Worm (Caenorhabditis elegans) whole organism, midembryonic: Measurements from ENCODE around the gene C06G3.8.
A peak's percentile ranks its signal among the peaks of the same experiment; 100 is the strongest.

Experiments
- T22C8.4 ChIP-seq: fragments of 200-800 bp; sonication (Bioruptor generic); IDR thresholded peaks from 2 replicates; pipeline ENCODE4 v1.3.6; 2022; ENCODE audit warnings: missing genetic modification characterization, missing compliant biosample characterization
- cog-1 ChIP-seq: sonication (generic microtip); optimal IDR thresholded peaks from 2 replicates; lab custom pipeline; 2016; ENCODE audit warnings: missing genetic modification characterization, missing compliant biosample characterization
- flt-1 ChIP-seq: fragments of 200-800 bp; sonication (Bioruptor generic); IDR thresholded peaks from 2 replicates; pipeline ENCODE4 v1.3.6; 2022; ENCODE audit warnings: missing genetic modification characterization, missing compliant biosample characterization
- klf-2 ChIP-seq: fragments of 200-800 bp; sonication (Bioruptor generic); conservative IDR thresholded peaks from 2 replicates; pipeline ENCODE4 v1.3.6; 2022; ENCODE audit warnings: missing genetic modification reagents, missing genetic modification characterization, missing compliant biosample characterization
- med-1 ChIP-seq: sonication (generic microtip); optimal IDR thresholded peaks from 2 replicates; lab custom pipeline; 2017; ENCODE audit warnings: missing genetic modification characterization, mild to moderate bottlenecking, missing compliant biosample characterization, antibody characterized with exemption, missing genetic modification reagents; ENCODE audit not compliant: insufficient read depth
- ref-1 ChIP-seq: fragments of 200-800 bp; sonication (Bioruptor generic); conservative IDR thresholded peaks from 2 replicates; pipeline ENCODE4 v1.3.6; 2022; ENCODE audit warnings: missing genetic modification reagents, missing genetic modification characterization, missing compliant biosample characterization
- tab-1 ChIP-seq: fragments of 200-800 bp; sonication (Bioruptor generic); IDR thresholded peaks from 2 replicates; pipeline ENCODE4 v1.3.6; 2022; ENCODE audit warnings: missing genetic modification characterization, missing compliant biosample characterization
- ztf-23 ChIP-seq: fragments of 200-800 bp; sonication (Bioruptor generic); IDR thresholded peaks from 2 replicates; pipeline ENCODE4 v1.3.6; 2022; ENCODE audit warnings: missing genetic modification reagents, missing genetic modification characterization, missing compliant biosample characterization
- ztf-29 ChIP-seq: fragments of 200-800 bp; sonication (Bioruptor generic); IDR thresholded peaks from 2 replicates; pipeline ENCODE4 v1.3.6; 2022; ENCODE audit warnings: missing genetic modification reagents, missing genetic modification characterization, missing compliant biosample characterization

Gene C06G3.8

DNA sequence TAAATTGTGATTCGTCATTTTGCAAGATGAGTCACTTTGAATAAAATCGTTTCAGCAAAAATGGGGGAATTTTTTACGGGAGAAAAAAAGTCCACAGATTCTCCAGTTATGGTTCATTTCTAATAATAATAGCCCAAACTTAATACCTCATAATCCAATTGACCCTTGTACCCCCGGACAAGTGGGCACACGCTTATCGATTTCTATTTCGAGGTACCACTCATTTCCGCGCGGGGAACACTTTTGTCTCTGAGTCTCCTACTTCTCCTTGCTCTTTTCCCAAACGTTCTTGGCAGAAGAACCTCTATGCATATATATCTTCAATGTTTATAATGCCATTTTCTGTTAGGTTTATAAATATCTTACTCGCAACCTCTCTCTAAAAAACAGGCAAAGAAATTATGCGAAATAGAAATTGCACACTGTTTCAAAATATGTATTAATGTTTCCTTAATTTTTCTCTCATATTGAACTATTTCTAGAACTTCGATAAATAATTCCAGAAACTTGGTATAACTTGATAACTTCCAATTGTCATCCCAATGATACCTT lies 15.2 kb downstream of the C06G3.8 start, which contains the start of gene gldi-4:
Gene gldi-4, plus strand, starts transcription at position 502 of the 552 bp plus-strand sequence.
- TF ChIP-seq ref-1 (no peak), klf-2 (GFP tag; lab: Robert Waterston, UW) (no peak), ztf-29 (no peak), tab-1 (GFP tag; lab: Robert Waterston, UW) (no peak), flt-1 (GFP tag; lab: Robert Waterston, UW) (0 out of 2 replicates have a peak, but pooled peaks have one; percentile 42), cog-1 (tag; lab: Kevin White, UChicago) (no peak)

DNA sequence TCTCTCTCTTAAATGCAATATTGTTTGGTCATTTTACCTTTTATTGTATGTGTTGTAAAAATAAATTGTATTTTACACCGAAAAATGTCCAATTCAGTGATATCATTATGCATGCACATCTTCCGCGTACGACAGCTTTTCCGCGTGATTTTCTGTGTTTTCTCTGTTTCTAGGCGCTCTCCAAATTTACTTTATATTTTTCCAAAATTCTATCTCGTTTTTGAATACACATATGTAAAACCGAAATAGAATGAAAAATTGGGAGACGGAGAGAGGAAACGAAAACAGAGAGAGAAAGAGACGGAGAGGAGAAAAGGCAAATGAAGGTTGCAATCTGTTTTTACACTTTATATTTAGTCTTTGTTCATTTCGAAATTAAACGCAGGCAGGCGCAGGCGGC lies 15.9 kb downstream of the C06G3.8 start:
- no peak for TF ChIP-seq flt-1 (GFP tag; lab: Robert Waterston, UW)
- no peak for TF ChIP-seq T22C8.4
- TF ChIP-seq tab-1 (GFP tag; lab: Robert Waterston, UW) = no peak
- no peak for TF ChIP-seq ztf-23 (GFP tag; lab: Robert Waterston, UW)

DNA sequence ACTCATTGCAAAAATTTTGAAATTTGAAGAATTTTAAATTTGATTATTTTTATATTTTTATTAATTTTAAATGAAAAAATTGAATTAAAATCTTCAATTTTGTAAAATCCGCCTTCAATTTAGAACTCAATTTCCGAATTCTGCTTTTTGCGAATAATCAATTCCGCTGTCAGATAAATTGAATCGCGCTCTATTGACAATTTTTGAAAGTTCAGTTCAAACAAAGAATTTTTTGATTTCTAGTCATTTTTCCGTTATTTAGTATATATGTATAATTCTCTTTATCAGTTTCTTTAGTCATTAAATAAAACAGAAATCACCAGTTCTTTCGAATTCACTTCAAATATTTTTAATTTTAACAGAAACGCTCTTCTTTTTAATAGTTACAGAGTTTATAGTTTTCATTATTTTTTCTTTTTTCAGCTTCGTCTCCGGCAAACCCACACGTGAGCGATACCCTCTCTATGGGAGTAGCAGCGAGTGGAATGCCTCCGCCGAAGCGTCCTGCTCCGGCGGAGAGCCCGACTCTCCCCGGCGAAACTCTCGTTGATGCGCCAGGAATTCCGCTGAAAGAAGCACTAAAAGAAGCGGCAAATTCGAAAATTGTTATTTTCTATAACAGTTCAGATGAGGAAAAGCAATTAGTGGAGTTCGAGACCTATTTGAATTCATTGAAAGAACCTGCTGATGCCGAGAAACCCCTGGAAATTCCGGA lies 19.5 kb downstream of the C06G3.8 start:
- TF ChIP-seq cog-1 (tag; lab: Kevin White, UChicago) (no peak), klf-2 (GFP tag; lab: Robert Waterston, UW) (no peak), T22C8.4 (no peak), med-1 (GFP tag; lab: Kevin White, UChicago) (no peak), ztf-23 (GFP tag; lab: Robert Waterston, UW) (no peak), tab-1 (GFP tag; lab: Robert Waterston, UW) (no peak), ref-1 (no peak), ztf-29 (no peak), flt-1 (GFP tag; lab: Robert Waterston, UW) (no peak)

DNA sequence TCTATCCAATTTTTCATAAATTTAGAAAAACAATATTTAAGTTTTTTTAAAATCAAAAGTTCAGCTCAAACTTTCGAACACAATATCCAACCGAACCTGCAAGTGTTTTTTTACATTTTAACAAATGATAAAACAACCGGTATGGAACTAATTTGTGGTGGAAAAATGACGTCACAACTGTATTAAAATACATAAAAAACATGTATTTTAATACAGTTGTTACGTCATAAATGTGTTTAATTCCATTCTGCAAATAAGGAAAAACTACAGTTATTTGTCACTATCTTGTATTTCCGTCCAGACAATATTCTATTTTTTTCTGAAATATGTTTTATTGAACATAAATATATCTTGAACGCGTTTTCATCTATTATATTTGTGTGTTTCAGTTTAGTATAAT lies 20.1 kb downstream of the C06G3.8 start:
- TF ChIP-seq ztf-23 (GFP tag; lab: Robert Waterston, UW) (no peak), tab-1 (GFP tag; lab: Robert Waterston, UW) (no peak), klf-2 (GFP tag; lab: Robert Waterston, UW) (no peak), ztf-29 (no peak), cog-1 (tag; lab: Kevin White, UChicago) (no peak), flt-1 (GFP tag; lab: Robert Waterston, UW) (no peak), T22C8.4 (no peak), med-1 (GFP tag; lab: Kevin White, UChicago) (no peak), ref-1 (no peak)

DNA sequence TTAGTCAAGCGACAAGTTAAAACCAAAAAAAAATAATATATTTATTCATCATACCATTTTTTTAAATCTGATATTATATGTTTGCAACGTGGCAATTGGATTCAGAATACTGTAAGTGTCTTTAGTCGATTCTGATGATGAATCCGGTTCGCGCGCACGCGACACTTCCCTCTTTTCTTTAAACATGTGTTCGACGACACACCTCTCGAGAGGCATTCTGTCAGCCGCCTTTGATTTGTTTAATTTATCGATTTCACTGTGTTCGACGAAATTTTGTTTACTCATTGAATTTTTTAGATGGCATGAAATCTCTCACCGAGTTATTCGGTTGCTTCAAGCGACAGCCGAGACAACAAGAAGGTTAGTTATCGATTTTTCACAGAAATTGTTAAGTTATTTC lies 20.6 kb downstream of the C06G3.8 start, which contains the start of gene trxr-1:
Gene trxr-1, plus strand, starts transcription at position 227 of the 400 bp plus-strand sequence.
- TF ChIP-seq ref-1 (no peak), tab-1 (GFP tag; lab: Robert Waterston, UW) (no peak), flt-1 (GFP tag; lab: Robert Waterston, UW) (no peak), ztf-29 (no peak), ztf-23 (GFP tag; lab: Robert Waterston, UW) (no peak), T22C8.4 (no peak), med-1 (GFP tag; lab: Kevin White, UChicago) (no peak), cog-1 (tag; lab: Kevin White, UChicago) (no peak), klf-2 (GFP tag; lab: Robert Waterston, UW) (no peak)

DNA sequence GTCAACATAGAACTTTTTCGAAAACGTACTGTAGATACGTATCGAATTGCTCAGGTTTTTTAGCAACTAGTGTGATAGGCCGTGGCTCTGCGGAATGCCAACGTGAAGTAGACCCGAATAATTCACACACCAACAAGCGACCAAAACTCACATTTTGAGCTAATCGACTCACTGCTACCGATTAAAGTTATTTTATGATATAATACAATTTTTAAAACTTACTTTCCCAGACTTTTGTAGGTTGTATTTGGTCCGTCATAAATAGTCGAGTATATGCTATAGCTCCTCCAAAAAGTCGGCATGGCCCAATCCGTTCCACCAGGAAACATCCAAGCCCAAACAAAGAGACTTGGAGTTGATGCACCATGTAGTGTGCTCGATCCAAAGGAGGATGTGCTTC lies 21.5 kb downstream of the C06G3.8 start, which contains the start of gene C25A8.1:
Gene C25A8.1, plus strand, starts transcription at position 301 of the 400 bp plus-strand sequence.
- TF ChIP-seq tab-1 (GFP tag; lab: Robert Waterston, UW) (no peak), T22C8.4 (no peak), ref-1 (no peak), klf-2 (GFP tag; lab: Robert Waterston, UW) (no peak)

DNA sequence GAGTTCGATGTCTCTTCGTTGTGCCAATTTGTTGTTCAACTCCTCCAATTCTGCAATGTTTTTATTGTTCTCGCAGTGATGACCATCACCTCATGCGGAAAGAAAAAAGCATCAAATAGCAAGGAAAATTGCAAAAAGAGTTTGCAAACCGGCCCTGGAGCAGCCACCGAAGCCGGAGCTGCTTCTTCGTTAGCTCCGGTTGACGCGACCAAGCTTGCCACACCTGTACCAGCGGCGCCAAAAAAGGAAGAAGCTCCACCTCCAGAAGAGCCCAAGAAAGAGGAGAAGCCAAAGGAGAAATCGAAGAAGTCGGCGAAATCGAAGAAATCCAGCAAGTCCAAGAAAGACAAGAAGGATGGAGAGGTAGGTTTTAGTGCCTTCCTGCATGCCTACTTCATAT lies 22.2 kb downstream of the C06G3.8 start:
- no peak for TF ChIP-seq med-1 (GFP tag; lab: Kevin White, UChicago)
- TF ChIP-seq ztf-23 (GFP tag; lab: Robert Waterston, UW) = no peak
- TF ChIP-seq cog-1 (tag; lab: Kevin White, UChicago) = no peak

DNA sequence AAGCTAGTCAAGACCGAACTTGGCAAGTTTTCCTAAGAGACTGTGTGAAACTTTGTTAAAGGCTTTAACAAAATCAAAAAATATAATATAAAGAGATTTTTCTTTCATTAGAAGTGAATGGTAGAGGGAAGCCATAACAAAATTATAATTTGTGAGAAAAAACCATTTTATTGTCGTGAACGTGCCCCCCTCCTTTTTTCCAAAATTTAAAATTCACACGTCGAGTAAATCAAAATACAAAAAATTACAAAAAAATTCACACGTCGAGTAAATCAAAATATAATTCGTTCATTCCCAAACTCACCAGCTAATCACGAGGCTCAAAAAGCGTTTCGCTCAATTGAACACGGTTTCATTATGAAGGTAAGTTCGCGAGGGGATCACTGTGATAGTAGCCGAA lies 22.8 kb downstream of the C06G3.8 start, which contains the start of gene C25A8.2:
Gene C25A8.2, plus strand, starts transcription at position 301 of the 400 bp plus-strand sequence.
- TF ChIP-seq tab-1 (GFP tag; lab: Robert Waterston, UW) (no peak), klf-2 (GFP tag; lab: Robert Waterston, UW) (no peak), cog-1 (tag; lab: Kevin White, UChicago) (no peak), ref-1 (no peak), flt-1 (GFP tag; lab: Robert Waterston, UW) (no peak), ztf-29 (no peak), T22C8.4 (no peak), med-1 (GFP tag; lab: Kevin White, UChicago) (no peak), ztf-23 (GFP tag; lab: Robert Waterston, UW) (no peak)

DNA sequence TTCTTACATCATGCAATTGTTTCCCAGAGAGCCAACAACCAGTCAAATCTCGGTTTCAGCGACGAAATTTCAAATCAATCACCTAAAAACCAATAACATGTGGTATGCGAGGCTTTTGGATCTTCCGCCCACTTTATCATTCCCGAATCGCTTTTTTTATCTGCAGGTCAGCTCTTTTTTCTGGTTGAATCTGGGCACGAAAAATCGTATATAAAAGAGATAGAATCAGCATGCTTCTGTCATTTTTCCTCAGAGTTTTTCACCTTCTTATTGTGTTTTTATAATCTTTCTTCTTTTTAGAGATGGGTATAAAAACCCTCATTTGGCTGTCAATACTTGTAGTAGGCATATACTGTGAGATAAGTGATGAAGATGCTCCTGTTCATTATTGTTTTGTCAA lies 29.0 kb downstream of the C06G3.8 start, which contains the start of gene cht-3:
Gene cht-3, plus strand, starts transcription at position 301 of the 400 bp plus-strand sequence.
- TF ChIP-seq ztf-23 (GFP tag; lab: Robert Waterston, UW) (no peak), tab-1 (GFP tag; lab: Robert Waterston, UW) (no peak), ref-1 (no peak), med-1 (GFP tag; lab: Kevin White, UChicago) (no peak), ztf-29 (no peak), flt-1 (GFP tag; lab: Robert Waterston, UW) (no peak), klf-2 (GFP tag; lab: Robert Waterston, UW) (no peak), cog-1 (tag; lab: Kevin White, UChicago) (no peak), T22C8.4 (no peak)

DNA sequence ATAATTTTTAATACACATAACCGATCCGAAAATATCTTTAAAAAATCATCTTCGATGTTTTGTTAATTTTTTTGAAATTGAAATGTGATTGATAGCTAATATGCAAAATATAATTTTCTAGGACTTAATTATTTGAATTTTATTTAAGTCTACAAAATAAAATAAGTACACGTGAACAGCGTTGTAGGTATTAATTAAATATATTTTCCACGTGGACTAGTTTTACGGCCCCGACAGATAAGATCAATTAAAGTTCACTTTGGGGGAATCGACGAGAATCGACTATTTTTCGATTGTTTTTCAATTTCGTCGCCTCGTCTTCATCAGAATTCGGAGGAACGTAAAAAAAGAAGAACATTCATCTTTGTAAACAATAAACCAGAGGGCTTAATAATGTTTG lies 33.2 kb downstream of the C06G3.8 start, which contains the start of gene C25A8.5:
Gene C25A8.5, plus strand, starts transcription at position 301 of the 400 bp plus-strand sequence.
- TF ChIP-seq T22C8.4 = no peak
- no peak for TF ChIP-seq ztf-23 (GFP tag; lab: Robert Waterston, UW)
- TF ChIP-seq klf-2 (GFP tag; lab: Robert Waterston, UW) = no peak
- TF ChIP-seq cog-1 (tag; lab: Kevin White, UChicago) = no peak
- TF ChIP-seq tab-1 (GFP tag; lab: Robert Waterston, UW) = no peak
- TF ChIP-seq ref-1 = no peak
- TF ChIP-seq flt-1 (GFP tag; lab: Robert Waterston, UW) = no peak
- no peak for TF ChIP-seq med-1 (GFP tag; lab: Kevin White, UChicago)
- no peak for TF ChIP-seq ztf-29
